Worm (Caenorhabditis elegans) whole organism, early embryonic: Measurements from ENCODE around the gene F46B3.9.

Experiments used
- B0310.2 ChIP-seq: sonication (generic microtip); optimal IDR thresholded peaks from 2 replicates; lab custom pipeline; 2016; ENCODE audit warnings: mild to moderate bottlenecking, missing genetic modification characterization, missing compliant biosample characterization
- F13C5.2 ChIP-seq: sonication (generic microtip); optimal IDR thresholded peaks from 2 replicates; lab custom pipeline; 2017; ENCODE audit warnings: mild to moderate bottlenecking, missing genetic modification characterization, inconsistent platforms, missing compliant biosample characterization
- aly-1 ChIP-seq: sonication (generic microtip); optimal IDR thresholded peaks from 2 replicates; lab custom pipeline; 2016; ENCODE audit warnings: missing genetic modification characterization, missing compliant biosample characterization
- ama-1 ChIP-seq: fragments of 150-350 bp; optimal IDR thresholded peaks from 2 replicates; lab custom pipeline; 2014
- ceh-13 ChIP-seq: fragments of 200-800 bp; sonication (Bioruptor generic); optimal IDR thresholded peaks from 2 replicates; lab custom pipeline; 2018; ENCODE audit warnings: mild to moderate bottlenecking, missing genetic modification characterization, missing compliant biosample characterization
- ets-7 ChIP-seq: sonication (generic microtip); optimal IDR thresholded peaks from 2 replicates; lab custom pipeline; 2016; ENCODE audit warnings: missing genotype, missing genetic modification characterization, missing compliant biosample characterization
- hmbx-1 ChIP-seq: sonication (generic microtip); optimal IDR thresholded peaks from 2 replicates; lab custom pipeline; 2016; ENCODE audit warnings: mild to moderate bottlenecking, missing genetic modification characterization, missing compliant biosample characterization
- hmg-4 ChIP-seq: fragments of 200-800 bp; sonication (Bioruptor generic); optimal IDR thresholded peaks from 2 replicates; lab custom pipeline; 2018; ENCODE audit warnings: mild to moderate bottlenecking, missing genetic modification characterization, missing compliant biosample characterization
- scrt-1 ChIP-seq: fragments of 200-800 bp; sonication (Bioruptor generic); IDR thresholded peaks from 2 replicates; pipeline ENCODE4 v1.3.6; 2022; ENCODE audit warnings: missing genetic modification characterization, missing compliant biosample characterization
- tbx-11 ChIP-seq: fragments of 200-800 bp; sonication (Bioruptor generic); IDR thresholded peaks from 2 replicates; pipeline ENCODE4 v1.3.6; 2022; ENCODE audit warnings: missing genetic modification characterization, missing compliant biosample characterization
- tra-4 ChIP-seq: sonication (generic microtip); optimal IDR thresholded peaks from 2 replicates; lab custom pipeline; 2017; ENCODE audit warnings: missing genetic modification characterization, missing compliant biosample characterization

ce11 chrV:20645479-20645878 is 19.5 kb upstream of the F46B3.9 start:
- TF ChIP-seq F13C5.2 (tag; lab: Kevin White, UChicago): no peak
- TF ChIP-seq hmbx-1 (tag; lab: Kevin White, UChicago): no peak
- no peak for TF ChIP-seq ama-1 (lab: Kevin White, UChicago)
- no peak for TF ChIP-seq hmg-4 (GFP tag; lab: Kevin White, UChicago)
- no peak for TF ChIP-seq ets-7
- TF ChIP-seq aly-1 (tag; lab: Kevin White, UChicago): no peak
- TF ChIP-seq tbx-11 (GFP tag; lab: Robert Waterston, UW): no peak
- TF ChIP-seq B0310.2 (tag; lab: Kevin White, UChicago): no peak
- TF ChIP-seq tra-4: no peak
- TF ChIP-seq ceh-13: no peak
- no peak for TF ChIP-seq scrt-1 (GFP tag; lab: Robert Waterston, UW)
